Worm (Caenorhabditis elegans): Measurements from ENCODE around the gene srt-68.

DNA sequence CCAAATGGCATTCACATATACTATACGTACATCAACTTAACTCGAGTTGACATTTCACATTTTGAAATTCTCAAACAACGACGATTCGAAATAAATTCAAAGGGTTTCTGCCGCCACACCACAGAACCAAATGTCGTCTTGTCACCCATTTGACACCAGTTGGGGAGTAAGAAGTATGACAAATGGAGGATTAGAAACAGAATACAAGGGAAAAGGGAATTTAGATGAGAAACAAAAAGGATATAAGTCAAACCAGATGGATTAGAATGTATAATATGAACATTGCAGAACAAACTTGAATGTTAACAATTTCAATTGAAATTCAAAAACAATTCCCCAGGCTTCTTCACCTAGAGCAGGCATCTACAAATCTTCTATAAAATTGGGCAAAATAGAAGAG, 50.2 kb downstream of the srt-68 start:
- TF ChIP-seq lin-15B (tag; optimal IDR thresholded peaks at IDR 0.05) (no peak), fos-1 (tag; optimal IDR thresholded peaks at IDR 0.05) (no peak), snpc-4 (tag; optimal IDR thresholded peaks at IDR 0.05) (no peak), aly-2 (tag; optimal IDR thresholded peaks at IDR 0.05) (no peak), lin-13 (GFP tag; optimal IDR thresholded peaks at IDR 0.05) (no peak), isw-1 (GFP tag; IDR thresholded peaks at IDR 0.05) (no peak), unc-62 (GFP tag; optimal IDR thresholded peaks at IDR 0.05) (no peak), elt-3 (tag; optimal IDR thresholded peaks at IDR 0.05) (no peak), ztf-11 (tag; optimal IDR thresholded peaks at IDR 0.05) (no peak)

All from whole organism, L1 larva.